Worm (Caenorhabditis elegans): ENCODE measurements around the gene odd-2.

DNA sequence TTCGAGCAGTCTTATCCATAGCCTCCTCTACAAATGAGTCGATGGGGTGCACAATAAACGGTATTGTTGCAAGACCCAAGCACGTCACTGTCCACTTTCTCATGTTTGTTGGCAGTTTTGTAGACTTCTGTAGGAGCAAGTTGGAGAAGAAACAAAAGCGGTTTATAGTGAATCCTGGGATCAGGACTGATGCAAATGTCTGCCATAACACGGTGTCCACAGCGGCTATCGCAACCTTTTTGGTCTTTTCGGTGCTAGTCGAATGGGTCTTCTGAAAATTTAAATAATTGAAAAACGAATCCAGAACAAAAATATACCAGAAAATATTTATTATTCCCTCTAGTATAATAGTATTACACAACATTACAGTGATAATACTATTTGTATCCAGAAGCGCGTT is 45.0 kb upstream of the odd-2 start:
- TF ChIP-seq cog-1 (tag; optimal IDR thresholded peaks at IDR 0.05) (no peak), ref-1 (GFP tag; conservative IDR thresholded peaks at IDR 0.05) (no peak), T22C8.4 (GFP tag; IDR thresholded peaks at IDR 0.05) (no peak), med-1 (GFP tag; optimal IDR thresholded peaks at IDR 0.05; ENCODE audit: insufficient read depth) (no peak), tab-1 (GFP tag; IDR thresholded peaks at IDR 0.05) (no peak), flt-1 (GFP tag; IDR thresholded peaks at IDR 0.05) (no peak), klf-2 (GFP tag; conservative IDR thresholded peaks at IDR 0.05) (no peak), ztf-23 (GFP tag; IDR thresholded peaks at IDR 0.05) (no peak)
